Fruit fly (Drosophila melanogaster) whole organism, pupa: ENCODE data around the gene CG33509.

Experiments used
- CG12605 ChIP-seq: fragments of 200-800 bp; sonication (Bioruptor generic); IDR thresholded peaks from 2 replicates; pipeline ENCODE4 v1.3.6; 2022; ENCODE audit warnings: missing biosample characterization, missing genetic modification characterization
- CG15710 ChIP-seq: fragments of 200-800 bp; sonication (Bioruptor generic); optimal IDR thresholded peaks from 2 replicates; lab custom pipeline; 2018; ENCODE audit warnings: missing biosample characterization, mild to moderate bottlenecking, missing genetic modification characterization, moderate library complexity
- CG9948 ChIP-seq: fragments of 200-800 bp; sonication (Bioruptor generic); optimal IDR thresholded peaks from 2 replicates; lab custom pipeline; 2018; ENCODE audit warnings: missing biosample characterization, mild to moderate bottlenecking, missing genetic modification characterization, moderate library complexity
- EcR ChIP-seq: fragments of 200-800 bp; sonication (Bioruptor generic); optimal IDR thresholded peaks from 3 replicates; lab custom pipeline; 2019; ENCODE audit warnings: missing biosample characterization, missing genetic modification characterization, mild to moderate bottlenecking, moderate library complexity, missing genetic modification reagents
- Ets98B ChIP-seq: fragments of 200-800 bp; sonication (Bioruptor generic); IDR thresholded peaks from 2 replicates; pipeline ENCODE4 v1.3.6; 2022; ENCODE audit warnings: missing biosample characterization, missing genetic modification characterization
- Snoo ChIP-seq: fragments of 200-800 bp; sonication (Bioruptor generic); optimal IDR thresholded peaks from 3 replicates; lab custom pipeline; 2017; ENCODE audit warnings: missing biosample characterization, mild to moderate bottlenecking, missing genetic modification characterization, inconsistent platforms
- gl ChIP-seq: fragments of 200-800 bp; sonication (Bioruptor generic); optimal IDR thresholded peaks from 2 replicates; lab custom pipeline; 2018; ENCODE audit warnings: missing biosample characterization, mild to moderate bottlenecking, missing genetic modification characterization

DNA sequence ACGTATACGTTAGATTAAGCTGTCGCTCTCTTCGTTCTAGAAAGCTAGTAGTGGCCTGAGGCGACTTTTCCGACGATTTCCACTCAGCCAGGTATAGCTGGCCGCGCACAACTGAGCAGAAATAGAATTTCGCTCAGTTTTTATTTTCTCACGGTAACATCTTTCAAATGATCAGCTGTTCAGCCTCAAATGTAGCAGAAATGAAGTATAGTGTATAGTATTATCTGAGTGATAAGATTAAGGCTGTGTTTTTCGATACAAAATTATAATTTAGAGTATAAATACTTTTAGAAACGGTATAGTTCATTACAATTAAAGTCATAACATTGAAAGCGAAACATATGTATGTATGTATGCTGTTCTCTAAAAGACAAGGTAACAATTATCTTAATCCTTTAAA, at the start of gene CG33509:
- no peak for TF ChIP-seq CG12605 (GFP tag; lab: Robert Waterston, UW)
- TF ChIP-seq CG9948: no peak
- TF ChIP-seq EcR (GFP tag; lab: Kevin White, UChicago): no peak
- TF ChIP-seq CG15710 (tag; lab: Kevin White, UChicago): no peak
- TF ChIP-seq Ets98B: no peak
- no peak for TF ChIP-seq Snoo (tag; lab: Kevin White, UChicago)
- no peak for TF ChIP-seq gl (tag; lab: Kevin White, UChicago)
